Worm (Caenorhabditis elegans) whole organism, L1 larva: ENCODE results near the gene T10H10.2.
A peak's percentile ranks its signal among the peaks of the same experiment; 100 is the strongest.

Experiments used
- C34B4.2 ChIP-seq: sonication (generic microtip); optimal IDR thresholded peaks from 2 replicates; lab custom pipeline; 2017; ENCODE audit warnings: mild to moderate bottlenecking, missing genetic modification characterization, missing compliant biosample characterization
- F16B12.6 ChIP-seq: fragments of 150-350 bp; optimal IDR thresholded peaks from 2 replicates; lab custom pipeline; 2014; ENCODE audit warnings: missing biosample characterization, missing genetic modification characterization
- Y116A8C.19 ChIP-seq: sonication (generic microtip); optimal IDR thresholded peaks from 2 replicates; lab custom pipeline; 2016; ENCODE audit warnings: missing compliant biosample characterization, missing genetic modification characterization, borderline replicate concordance
- aha-1 ChIP-seq: fragments of 150-350 bp; optimal IDR thresholded peaks from 2 replicates; lab custom pipeline; 2014; ENCODE audit warnings: missing biosample characterization, missing genetic modification characterization
- alr-1 ChIP-seq: fragments of 200-800 bp; sonication (Bioruptor generic); optimal IDR thresholded peaks from 2 replicates; lab custom pipeline; 2018; ENCODE audit warnings: borderline replicate concordance, mild to moderate bottlenecking, missing genetic modification characterization, missing compliant biosample characterization
- ama-1 ChIP-seq: fragments of 150-350 bp; optimal IDR thresholded peaks from 2 replicates; lab custom pipeline; 2014
- ceh-88 ChIP-seq: fragments of 200-800 bp; sonication (Bioruptor generic); IDR thresholded peaks from 2 replicates; pipeline ENCODE4 v1.3.6; 2022; ENCODE audit warnings: missing genetic modification characterization, missing compliant biosample characterization
- ceh-90 ChIP-seq: sonication (generic microtip); optimal IDR thresholded peaks from 2 replicates; lab custom pipeline; 2016; ENCODE audit warnings: missing genetic modification characterization, missing compliant biosample characterization
- dpl-1 ChIP-seq, 3 experiments: fragments of 150-350 bp in 2 of 3; sonication (generic microtip) in 1 of 3; optimal IDR thresholded peaks; 2 replicates each; lab custom pipeline; 2014 to 2017; ENCODE audit warnings: missing biosample characterization in 3 of 3, missing genetic modification characterization in 3 of 3, missing genetic modification reagents in 3 of 3
- efl-1 ChIP-seq, 4 experiments: fragments of 150-350 bp; optimal IDR thresholded peaks in 3 of 4; peaks in 1 of 4; 1 replicate in 1 of 4; 2 replicates in 3 of 4; lab custom pipeline; 2014; ENCODE audit warnings: missing biosample characterization in 2 of 4, missing genetic modification characterization in 2 of 4, missing genetic modification reagents in 2 of 4
- efl-3 ChIP-seq: fragments of 200-800 bp; sonication (Bioruptor generic); optimal IDR thresholded peaks from 2 replicates; lab custom pipeline; 2018; ENCODE audit warnings: mild to moderate bottlenecking, missing genetic modification characterization, missing compliant biosample characterization
- egl-13 ChIP-seq: sonication (generic microtip); optimal IDR thresholded peaks from 2 replicates; lab custom pipeline; 2016; ENCODE audit warnings: missing genotype, missing genetic modification reagents, missing genetic modification characterization, missing compliant biosample characterization
- egl-27 ChIP-seq, 2 experiments: fragments of 150-350 bp in 1 of 2; sonication (generic microtip); optimal IDR thresholded peaks; 3 replicates each; lab custom pipeline; 2017 to 2018; ENCODE audit warnings: missing biosample characterization in 2 of 2, missing genetic modification characterization in 2 of 2, missing genetic modification reagents in 2 of 2
- fkh-10 ChIP-seq: sonication (generic microtip); optimal IDR thresholded peaks from 2 replicates; lab custom pipeline; 2017; ENCODE audit warnings: missing biosample characterization, missing genetic modification reagents, missing genetic modification characterization
- fkh-4 ChIP-seq: sonication (generic microtip); optimal IDR thresholded peaks from 2 replicates; lab custom pipeline; 2016; ENCODE audit warnings: missing compliant biosample characterization, missing genetic modification characterization, borderline replicate concordance
- fkh-8 ChIP-seq: sonication (generic microtip); optimal IDR thresholded peaks from 2 replicates; lab custom pipeline; 2016; ENCODE audit warnings: mild to moderate bottlenecking, missing genetic modification characterization, missing compliant biosample characterization
- grh-1 ChIP-seq: fragments of 200-800 bp; sonication (Bioruptor generic); IDR thresholded peaks from 2 replicates; pipeline ENCODE4 v1.3.6; 2022; ENCODE audit warnings: missing genetic modification reagents, missing genetic modification characterization, missing compliant biosample characterization
- hpl-2 ChIP-seq: fragments of 150-350 bp; optimal IDR thresholded peaks from 2 replicates; lab custom pipeline; 2014; ENCODE audit warnings: missing biosample characterization, missing genetic modification reagents, missing genetic modification characterization
- irx-1 ChIP-seq: sonication (generic microtip); optimal IDR thresholded peaks from 2 replicates; lab custom pipeline; 2016; ENCODE audit warnings: missing genetic modification characterization, missing compliant biosample characterization
- isw-1 ChIP-seq: fragments of 200-800 bp; sonication (Bioruptor generic); IDR thresholded peaks from 2 replicates; pipeline ENCODE4 v1.3.6; 2022; ENCODE audit warnings: missing genetic modification characterization, missing compliant biosample characterization
- lin-35 ChIP-seq, 2 experiments: fragments of 150-350 bp; optimal IDR thresholded peaks; 2 replicates each; lab custom pipeline; 2014; ENCODE audit warnings: missing biosample characterization in 2 of 2, missing genetic modification characterization in 2 of 2, missing genetic modification reagents in 2 of 2
- mab-9 ChIP-seq: fragments of 200-800 bp; sonication (Bioruptor generic); IDR thresholded peaks from 2 replicates; pipeline ENCODE4 v1.3.6; 2022; ENCODE audit warnings: missing genetic modification reagents, missing genetic modification characterization, missing compliant biosample characterization
- mef-2 ChIP-seq: fragments of 150-350 bp; optimal IDR thresholded peaks from 2 replicates; lab custom pipeline; 2014; ENCODE audit warnings: missing biosample characterization, missing genetic modification characterization
- mep-1 ChIP-seq: fragments of 150-350 bp; optimal IDR thresholded peaks from 2 replicates; lab custom pipeline; 2014; ENCODE audit warnings: missing biosample characterization, missing genetic modification characterization
- nhr-19 ChIP-seq: fragments of 200-800 bp; sonication (Bioruptor generic); conservative IDR thresholded peaks from 2 replicates; pipeline ENCODE4 v1.3.6; 2022; ENCODE audit warnings: missing genetic modification characterization, missing compliant biosample characterization
- nhr-20 ChIP-seq: sonication (generic microtip); optimal IDR thresholded peaks from 2 replicates; lab custom pipeline; 2016; ENCODE audit warnings: mild to moderate bottlenecking, missing genetic modification characterization, missing compliant biosample characterization
- nhr-237 ChIP-seq: fragments of 150-350 bp; optimal IDR thresholded peaks from 2 replicates; lab custom pipeline; 2014; ENCODE audit warnings: missing biosample characterization, missing genetic modification characterization
- nhr-28 ChIP-seq: fragments of 150-350 bp; optimal IDR thresholded peaks from 2 replicates; lab custom pipeline; 2014; ENCODE audit warnings: missing biosample characterization, missing genetic modification characterization
- nhr-47 ChIP-seq: sonication (generic microtip); optimal IDR thresholded peaks from 2 replicates; lab custom pipeline; 2016; ENCODE audit warnings: mild to moderate bottlenecking, missing genetic modification characterization, moderate library complexity, missing compliant biosample characterization
- nhr-85 ChIP-seq: sonication (generic microtip); peaks from one replicate; lab custom pipeline; 2016; ENCODE audit warnings: missing genetic modification characterization, inconsistent platforms, missing compliant biosample characterization
- nhr-90 ChIP-seq: sonication (generic microtip); optimal IDR thresholded peaks from 2 replicates; lab custom pipeline; 2016; ENCODE audit warnings: mild to moderate bottlenecking, missing genetic modification characterization, missing compliant biosample characterization; ENCODE audit not compliant: poor library complexity
- pag-3 ChIP-seq: sonication (generic microtip); optimal IDR thresholded peaks from 2 replicates; lab custom pipeline; 2017; ENCODE audit warnings: missing genetic modification characterization, mild to moderate bottlenecking, missing compliant biosample characterization, antibody characterized with exemption, borderline replicate concordance; ENCODE audit not compliant: insufficient read depth
- pax-3 ChIP-seq: fragments of 200-800 bp; sonication (Bioruptor generic); optimal IDR thresholded peaks from 2 replicates; lab custom pipeline; 2018; ENCODE audit warnings: mild to moderate bottlenecking, missing genetic modification characterization, moderate library complexity, missing compliant biosample characterization
- pqm-1 ChIP-seq: sonication (generic microtip); optimal IDR thresholded peaks from 3 replicates; lab custom pipeline; 2017; ENCODE audit warnings: missing biosample characterization, missing genetic modification characterization
- skn-1 ChIP-seq: fragments of 150-350 bp; optimal IDR thresholded peaks from 2 replicates; lab custom pipeline; 2014; ENCODE audit warnings: missing biosample characterization, missing genetic modification characterization
- sox-4 ChIP-seq: sonication (generic microtip); optimal IDR thresholded peaks from 2 replicates; lab custom pipeline; 2016; ENCODE audit warnings: missing genetic modification characterization, missing compliant biosample characterization
- swsn-7 ChIP-seq: sonication (generic microtip); optimal IDR thresholded peaks from 2 replicates; lab custom pipeline; 2016; ENCODE audit warnings: missing genetic modification characterization, missing compliant biosample characterization
- tbx-2 ChIP-seq: sonication (generic microtip); optimal IDR thresholded peaks from 2 replicates; lab custom pipeline; 2016; ENCODE audit warnings: missing genetic modification characterization, missing compliant biosample characterization
- unc-30 ChIP-seq: sonication (generic microtip); optimal IDR thresholded peaks from 2 replicates; lab custom pipeline; 2017; ENCODE audit warnings: missing biosample characterization, missing genetic modification characterization
- unc-62 ChIP-seq: fragments of 150-350 bp; optimal IDR thresholded peaks from 2 replicates; lab custom pipeline; 2014; ENCODE audit warnings: missing biosample characterization, missing genetic modification reagents, missing genetic modification characterization
- vab-15 ChIP-seq: sonication (generic microtip); optimal IDR thresholded peaks from 2 replicates; lab custom pipeline; 2017; ENCODE audit warnings: missing genotype, mild to moderate bottlenecking, missing genetic modification characterization, missing compliant biosample characterization
- zag-1 ChIP-seq: fragments of 150-350 bp; optimal IDR thresholded peaks from 2 replicates; lab custom pipeline; 2014; ENCODE audit warnings: missing biosample characterization, missing genetic modification characterization
- zip-4 ChIP-seq: fragments of 200-800 bp; sonication (Bioruptor generic); optimal IDR thresholded peaks from 2 replicates; lab custom pipeline; 2018; ENCODE audit warnings: mild to moderate bottlenecking, missing genetic modification characterization, moderate library complexity, missing compliant biosample characterization
- ztf-11 ChIP-seq, 2 experiments: sonication (generic microtip); optimal IDR thresholded peaks; 2 replicates each; lab custom pipeline; 2016 to 2017; ENCODE audit warnings: missing genetic modification characterization in 2 of 2, missing biosample characterization in 1 of 2, missing compliant biosample characterization in 1 of 2
- ztf-4 ChIP-seq: fragments of 150-350 bp; optimal IDR thresholded peaks from 2 replicates; lab custom pipeline; 2014; ENCODE audit warnings: missing biosample characterization, missing genetic modification characterization

Gene T10H10.2

ce11 chrX:2274237-2274636, 20.3 kb upstream of the T10H10.2 start, which contains the start of gene AH9.4:
Gene AH9.4 (minus strand): TSS chrX:2274337.
- TF ChIP-seq ztf-4 (tag; lab: Kevin White, UChicago) (no peak), fkh-4 (tag; lab: Kevin White, UChicago) (no peak), unc-62 (GFP tag; lab: Kevin White, UChicago) (no peak), pag-3 (no peak), egl-27 (tag; optimal IDR thresholded peaks at IDR 0.05; lab: Kevin White, UChicago) (no peak), pax-3 (tag; lab: Kevin White, UChicago) (no peak), Y116A8C.19 (no peak)
- TF ChIP-seq, all 84 proteins: peak for 0

ce11 chrX:2276000-2276399, 18.6 kb upstream of the T10H10.2 start:
- TF ChIP-seq efl-1 (optimal IDR thresholded peaks at IDR 0.05; lab: Kevin White, UChicago) (no peak), efl-1 (GFP tag; optimal IDR thresholded peaks at IDR 0.05 in 1 of 2; lab: Kevin White, UChicago) (peak in 1 of 2 experiments; percentile 67), nhr-237 (tag; lab: Kevin White, UChicago) (no peak), F16B12.6 (tag; lab: Kevin White, UChicago) (no peak), nhr-85 (tag; lab: Kevin White, UChicago) (peak; percentile 44)
- TF ChIP-seq, all 84 proteins: peak for 2

- no peak for TF ChIP-seq zip-4
- TF ChIP-seq unc-62 (GFP tag; lab: Kevin White, UChicago) = no peak
- no peak for TF ChIP-seq sox-4 (tag; lab: Kevin White, UChicago)
- TF ChIP-seq egl-13 (tag; lab: Kevin White, UChicago) = no peak
- no peak for TF ChIP-seq pax-3 (tag; lab: Kevin White, UChicago)
- TF ChIP-seq C34B4.2 (tag; lab: Kevin White, UChicago) = no peak
- TF ChIP-seq ceh-88 = no peak
- TF ChIP-seq grh-1 (GFP tag; lab: Robert Waterston, UW) = no peak
- TF ChIP-seq isw-1 (GFP tag; lab: Robert Waterston, UW) = no peak
These were observed 7.5 kb upstream of the T10H10.2 start, which contains the start of gene sav-1 for ce11 chrX:2287092-2287491. Gene sav-1 (minus strand): TSS chrX:2287192.

- TF ChIP-seq nhr-47 (tag; lab: Kevin White, UChicago) (no peak), mep-1 (tag; lab: Kevin White, UChicago) (peak; percentile 64), nhr-20 (tag; lab: Kevin White, UChicago) (peak; percentile 6), pqm-1 (no peak), ceh-88 (no peak), skn-1 (tag; lab: Kevin White, UChicago) (peak; percentile 43), ceh-90 (no peak), hpl-2 (GFP tag; lab: Kevin White, UChicago) (no peak), efl-3 (GFP tag; lab: Kevin White, UChicago) (no peak), fkh-10 (GFP tag; lab: Kevin White, UChicago) (no peak), vab-15 (no peak), nhr-90 (no peak), dpl-1 (GFP tag; optimal IDR thresholded peaks at IDR 0.05; lab: Kevin White, UChicago) (no peak), Y116A8C.19 (no peak), tbx-2 (no peak), swsn-7 (tag; lab: Kevin White, UChicago) (no peak), aha-1 (tag; lab: Kevin White, UChicago) (no peak), unc-30 (tag; lab: Kevin White, UChicago) (no peak), ztf-4 (tag; lab: Kevin White, UChicago) (no peak), fkh-8 (no peak), pag-3 (no peak), grh-1 (GFP tag; lab: Robert Waterston, UW) (no peak), C34B4.2 (tag; lab: Kevin White, UChicago) (no peak), nhr-85 (tag; lab: Kevin White, UChicago) (peak; percentile 73), nhr-19 (GFP tag; lab: Robert Waterston, UW) (no peak), mef-2 (tag; lab: Kevin White, UChicago) (no peak), mab-9 (GFP tag; lab: Robert Waterston, UW) (no peak), zag-1 (tag; lab: Kevin White, UChicago) (no peak), ztf-11 (tag; optimal IDR thresholded peaks at IDR 0.05; lab: Kevin White, UChicago) (no peak), lin-35 (GFP tag; optimal IDR thresholded peaks at IDR 0.05; lab: Kevin White, UChicago) (peak in 1 of 2 experiments; percentile 32), nhr-28 (tag; lab: Kevin White, UChicago) (no peak), egl-13 (tag; lab: Kevin White, UChicago) (no peak), alr-1 (tag; lab: Kevin White, UChicago) (no peak), irx-1 (tag; lab: Kevin White, UChicago) (no peak), F16B12.6 (tag; lab: Kevin White, UChicago) (no peak), ama-1 (lab: Kevin White, UChicago) (no peak)
These were observed 6.6 kb upstream of the T10H10.2 start for ce11 chrX:2287977-2288387.
